Worm (Caenorhabditis elegans) whole organism, L2 larva: ENCODE results near the gene ZK673.2.

Source experiments
- ZK546.5 ChIP-seq: sonication (generic microtip); optimal IDR thresholded peaks from 2 replicates; lab custom pipeline; 2017; ENCODE audit warnings: missing biosample characterization, missing genetic modification characterization
- aly-2 ChIP-seq: fragments of 150-350 bp; optimal IDR thresholded peaks from 2 replicates; lab custom pipeline; 2014; ENCODE audit warnings: missing biosample characterization, missing genetic modification characterization
- ama-1 ChIP-seq: fragments of 150-350 bp; optimal IDR thresholded peaks from 2 replicates; lab custom pipeline; 2018; ENCODE audit warnings: inconsistent platforms
- dmd-4 ChIP-seq: sonication (generic microtip); optimal IDR thresholded peaks from 2 replicates; lab custom pipeline; 2017; ENCODE audit warnings: missing biosample characterization, missing genetic modification characterization
- fos-1 ChIP-seq: fragments of 150-350 bp; optimal IDR thresholded peaks from 2 replicates; lab custom pipeline; 2014; ENCODE audit warnings: missing biosample characterization, missing genetic modification characterization
- nhr-11 ChIP-seq: fragments of 150-350 bp; optimal IDR thresholded peaks from 2 replicates; lab custom pipeline; 2014; ENCODE audit warnings: missing biosample characterization, missing genetic modification characterization
- snpc-4 ChIP-seq: fragments of 150-350 bp; optimal IDR thresholded peaks from 2 replicates; lab custom pipeline; 2014; ENCODE audit warnings: missing biosample characterization, missing genetic modification characterization
- unc-39 ChIP-seq: fragments of 150-350 bp; optimal IDR thresholded peaks from 2 replicates; lab custom pipeline; 2014; ENCODE audit warnings: missing biosample characterization, missing genetic modification characterization
- unc-62 ChIP-seq: fragments of 150-350 bp; optimal IDR thresholded peaks from 2 replicates; lab custom pipeline; 2014; ENCODE audit warnings: missing biosample characterization, missing genetic modification reagents, missing genetic modification characterization
- ztf-11 ChIP-seq: sonication (generic microtip); optimal IDR thresholded peaks from 2 replicates; lab custom pipeline; 2017; ENCODE audit warnings: missing biosample characterization, missing genetic modification characterization

DNA sequence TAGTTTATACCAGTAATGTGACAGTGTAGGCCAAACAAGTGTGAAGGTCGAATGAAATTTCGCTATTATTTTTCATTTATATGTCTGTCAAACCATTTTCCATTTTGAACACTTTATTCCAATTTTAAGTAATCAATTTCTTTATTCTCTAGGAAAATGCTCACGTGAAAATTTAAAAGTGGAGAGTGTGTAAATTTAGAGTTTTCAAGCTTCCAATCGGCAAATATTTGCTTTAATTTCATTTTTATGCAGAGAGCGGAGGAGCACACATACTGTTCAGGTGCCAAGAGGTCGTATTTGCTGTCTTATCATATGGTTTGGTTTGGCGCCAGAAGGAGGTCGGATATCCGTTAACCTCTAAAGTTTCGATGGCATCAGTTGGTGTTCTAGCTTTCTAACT, 1.3 kb upstream of the ZK673.2 start:
- TF ChIP-seq nhr-11 (tag; lab: Kevin White, UChicago) = peak; percentile 3
- TF ChIP-seq snpc-4 (tag; lab: Kevin White, UChicago) = no peak
- no peak for TF ChIP-seq ztf-11
- TF ChIP-seq ama-1 (lab: Kevin White, UChicago) = no peak
- no peak for TF ChIP-seq unc-62 (GFP tag; lab: Kevin White, UChicago)
- TF ChIP-seq fos-1 (tag; lab: Kevin White, UChicago) = no peak
- no peak for TF ChIP-seq dmd-4 (tag; lab: Kevin White, UChicago)
- no peak for TF ChIP-seq aly-2 (tag; lab: Kevin White, UChicago)
- no peak for TF ChIP-seq unc-39 (tag; lab: Kevin White, UChicago)
- TF ChIP-seq ZK546.5 (tag; lab: Kevin White, UChicago) = no peak
